Fruit fly (Drosophila melanogaster): ENCODE measurements around the gene sc.

- TF ChIP-seq CG32121 (GFP tag; IDR thresholded peaks at IDR 0.05) (no peak), CG10348 (GFP tag; IDR thresholded peaks at IDR 0.05) (no peak), Pif1A (GFP tag; optimal IDR thresholded peaks at IDR 0.05) (no peak), CG12605 (GFP tag; IDR thresholded peaks at IDR 0.05) (no peak), gl (tag; optimal IDR thresholded peaks at IDR 0.05) (no peak), Pif1B (GFP tag; optimal IDR thresholded peaks at IDR 0.05) (no peak), CG8159 (tag; optimal IDR thresholded peaks at IDR 0.05) (no peak), CG9948 (tag; optimal IDR thresholded peaks at IDR 0.05) (no peak), EcR (GFP tag; optimal IDR thresholded peaks at IDR 0.05) (no peak), CG17806 (tag; optimal IDR thresholded peaks at IDR 0.05) (no peak), CG15710 (tag; optimal IDR thresholded peaks at IDR 0.05) (no peak), Snoo (tag; optimal IDR thresholded peaks at IDR 0.05) (no peak)
These were observed 5.4 kb upstream of the sc start for dm6 chrX:390457-390856.

All from whole organism, pupa.